Fruit fly (Drosophila melanogaster) whole organism, embryonic: Measurements from ENCODE around the gene CG2816.

Source experiments
- Antp ChIP-seq: fragments of 200-800 bp; sonication (Bioruptor generic); optimal IDR thresholded peaks from 3 replicates; lab custom pipeline; 2016; ENCODE audit warnings: missing biosample characterization, missing genetic modification characterization
- Atf6 ChIP-seq: fragments of 200-800 bp; sonication (Bioruptor generic); IDR thresholded peaks from 2 replicates; pipeline ENCODE4 v1.3.6; 2022; ENCODE audit warnings: missing biosample characterization, missing genetic modification characterization
- Blimp-1 ChIP-seq: fragments of 200-800 bp; sonication (Bioruptor generic); optimal IDR thresholded peaks from 3 replicates; lab custom pipeline; 2018; ENCODE audit warnings: missing biosample characterization, missing genetic modification characterization, mild to moderate bottlenecking, moderate library complexity, missing genetic modification reagents
- CG12219 ChIP-seq: fragments of 200-800 bp; sonication (Bioruptor generic); optimal IDR thresholded peaks from 3 replicates; lab custom pipeline; 2018; ENCODE audit warnings: missing biosample characterization, mild to moderate bottlenecking, missing genetic modification characterization
- CG13296 ChIP-seq: fragments of 200-800 bp; sonication (Bioruptor generic); optimal IDR thresholded peaks from 3 replicates; lab custom pipeline; 2018; ENCODE audit warnings: missing biosample characterization, mild to moderate bottlenecking, missing genetic modification characterization
- CG13624 ChIP-seq: fragments of 200-800 bp; sonication (Bioruptor generic); optimal IDR thresholded peaks from 2 replicates; lab custom pipeline; 2016; ENCODE audit warnings: missing biosample characterization, missing genetic modification characterization
- CG17568 ChIP-seq: fragments of 200-800 bp; sonication (Bioruptor generic); optimal IDR thresholded peaks from 2 replicates; lab custom pipeline; 2018; ENCODE audit warnings: missing biosample characterization, mild to moderate bottlenecking, missing genetic modification characterization, moderate library complexity
- CG17912 ChIP-seq: fragments of 200-800 bp; sonication (Bioruptor generic); optimal IDR thresholded peaks from 2 replicates; lab custom pipeline; 2018; ENCODE audit warnings: missing biosample characterization, mild to moderate bottlenecking, missing genetic modification characterization
- CG18476 ChIP-seq: fragments of 200-800 bp; sonication (Bioruptor generic); optimal IDR thresholded peaks from 2 replicates; lab custom pipeline; 2016; ENCODE audit warnings: missing biosample characterization, mild to moderate bottlenecking, missing genetic modification characterization
- CG2199 ChIP-seq: fragments of 200-800 bp; sonication (Bioruptor generic); IDR thresholded peaks from 3 replicates; pipeline ENCODE4 v1.3.6; 2022; ENCODE audit warnings: missing biosample characterization, missing genetic modification characterization
- CG30403 ChIP-seq: fragments of 200-800 bp; sonication (Bioruptor generic); optimal IDR thresholded peaks from 3 replicates; lab custom pipeline; 2016; ENCODE audit warnings: missing biosample characterization, missing genetic modification characterization
- CG4707 ChIP-seq: fragments of 200-800 bp; sonication (Bioruptor generic); optimal IDR thresholded peaks from 2 replicates; lab custom pipeline; 2018; ENCODE audit warnings: missing biosample characterization, mild to moderate bottlenecking, missing genetic modification characterization, moderate library complexity
- CG7928 ChIP-seq: fragments of 200-800 bp; sonication (Bioruptor generic); optimal IDR thresholded peaks from 2 replicates; lab custom pipeline; 2017; ENCODE audit warnings: missing biosample characterization, mild to moderate bottlenecking, missing genetic modification characterization
- CG8089 ChIP-seq: fragments of 200-800 bp; sonication (Bioruptor generic); optimal IDR thresholded peaks from 3 replicates; lab custom pipeline; 2016; ENCODE audit warnings: missing biosample characterization, missing genetic modification characterization
- Dbx ChIP-seq: fragments of 200-800 bp; sonication (Bioruptor generic); IDR thresholded peaks from 3 replicates; pipeline ENCODE4 v1.3.6; 2022; ENCODE audit warnings: missing biosample characterization, missing genetic modification characterization
- Dek ChIP-seq: fragments of 200-800 bp; sonication (Bioruptor generic); optimal IDR thresholded peaks from 3 replicates; lab custom pipeline; 2019; ENCODE audit warnings: missing biosample characterization, mild to moderate bottlenecking, missing genetic modification characterization, moderate library complexity
- Fer3 ChIP-seq: fragments of 200-800 bp; sonication (Bioruptor generic); optimal IDR thresholded peaks from 2 replicates; lab custom pipeline; 2018; ENCODE audit warnings: missing biosample characterization, mild to moderate bottlenecking, missing genetic modification characterization, moderate library complexity
- Hr39 ChIP-seq: fragments of >200 bp; optimal IDR thresholded peaks from 2 replicates; lab custom pipeline; 2017
- Lpt ChIP-seq: fragments of >200 bp; optimal IDR thresholded peaks from 2 replicates; lab custom pipeline; 2018; ENCODE audit warnings: missing biosample characterization, missing genetic modification characterization
- Max ChIP-seq: fragments of 200-800 bp; sonication (Bioruptor generic); optimal IDR thresholded peaks from 2 replicates; lab custom pipeline; 2016; ENCODE audit warnings: missing biosample characterization, mild to moderate bottlenecking, missing genetic modification characterization
- Meics ChIP-seq: fragments of 200-800 bp; sonication (Bioruptor generic); optimal IDR thresholded peaks from 2 replicates; lab custom pipeline; 2017; ENCODE audit warnings: missing biosample characterization, mild to moderate bottlenecking, missing genetic modification characterization
- NFAT ChIP-seq: fragments of 200-800 bp; sonication (Bioruptor generic); IDR thresholded peaks from 2 replicates; pipeline ENCODE4 v1.3.6; 2022; ENCODE audit warnings: missing biosample characterization, missing genetic modification characterization
- Oli ChIP-seq: fragments of 200-800 bp; sonication (Bioruptor generic); optimal IDR thresholded peaks from 2 replicates; lab custom pipeline; 2018; ENCODE audit warnings: missing biosample characterization, mild to moderate bottlenecking, missing genetic modification characterization, moderate library complexity
- Sry-δ ChIP-seq: fragments of 200-800 bp; sonication (Bioruptor generic); optimal IDR thresholded peaks from 2 replicates; lab custom pipeline; 2016; ENCODE audit warnings: missing biosample characterization, missing genetic modification characterization
- Xbp1 ChIP-seq: fragments of 200-800 bp; sonication (Bioruptor generic); optimal IDR thresholded peaks from 3 replicates; lab custom pipeline; 2016; ENCODE audit warnings: missing biosample characterization, mild to moderate bottlenecking, missing genetic modification characterization
- ac ChIP-seq: fragments of 200-800 bp; sonication (Bioruptor generic); optimal IDR thresholded peaks from 3 replicates; lab custom pipeline; 2017; ENCODE audit warnings: missing biosample characterization, mild to moderate bottlenecking, missing genetic modification characterization
- caup ChIP-seq: fragments of 200-800 bp; sonication (Bioruptor generic); optimal IDR thresholded peaks from 3 replicates; lab custom pipeline; 2017; ENCODE audit warnings: missing biosample characterization, mild to moderate bottlenecking, missing genetic modification characterization, moderate library complexity; ENCODE audit not compliant: severe bottlenecking
- ci ChIP-seq: fragments of 200-800 bp; sonication (Bioruptor generic); IDR thresholded peaks from 3 replicates; pipeline ENCODE4 v1.3.6; 2022; ENCODE audit warnings: missing biosample characterization, missing genetic modification characterization
- croc ChIP-seq: fragments of 200-800 bp; sonication (Bioruptor generic); conservative IDR thresholded peaks from 3 replicates; pipeline ENCODE4 v1.3.6; 2022; ENCODE audit warnings: missing biosample characterization, missing genetic modification characterization
- da ChIP-seq: fragments of 200-800 bp; sonication (Bioruptor generic); optimal IDR thresholded peaks from 2 replicates; lab custom pipeline; 2016; ENCODE audit warnings: missing biosample characterization, missing genetic modification characterization
- exex ChIP-seq: fragments of 200-800 bp; sonication (Bioruptor generic); optimal IDR thresholded peaks from 4 replicates; lab custom pipeline; 2018; ENCODE audit warnings: missing biosample characterization, mild to moderate bottlenecking, missing genetic modification characterization, moderate library complexity
- eyg ChIP-seq: fragments of 200-800 bp; sonication (Bioruptor generic); optimal IDR thresholded peaks from 3 replicates; lab custom pipeline; 2016; ENCODE audit warnings: missing biosample characterization, missing genetic modification characterization
- grau ChIP-seq: fragments of 200-800 bp; optimal IDR thresholded peaks from 3 replicates; lab custom pipeline; 2019; ENCODE audit warnings: missing biosample characterization, mild to moderate bottlenecking, missing genetic modification characterization, moderate library complexity
- gt ChIP-seq: fragments of 200-800 bp; sonication (Bioruptor generic); IDR thresholded peaks from 2 replicates; pipeline ENCODE4 v1.3.6; 2022; ENCODE audit warnings: missing biosample characterization, missing genetic modification characterization
- lab ChIP-seq: fragments of 200-800 bp; sonication (Bioruptor generic); optimal IDR thresholded peaks from 3 replicates; lab custom pipeline; 2017; ENCODE audit warnings: missing biosample characterization, missing genetic modification characterization, mild to moderate bottlenecking, moderate library complexity, missing genetic modification reagents
- lola ChIP-seq, 3 experiments: fragments of >200 bp in 2 of 3; fragments of 200-800 bp in 1 of 3; sonication (Bioruptor generic) in 1 of 3; optimal IDR thresholded peaks; 2 replicates each; lab custom pipeline; 2017 to 2019; ENCODE audit warnings: missing biosample characterization in 3 of 3, missing genetic modification characterization in 3 of 3, mild to moderate bottlenecking in 1 of 3, moderate library complexity in 1 of 3
- nerfin-1 ChIP-seq: fragments of 200-800 bp; sonication (Bioruptor generic); optimal IDR thresholded peaks from 3 replicates; lab custom pipeline; 2019; ENCODE audit warnings: missing biosample characterization, mild to moderate bottlenecking, missing genetic modification characterization, moderate library complexity
- nerfin-2 ChIP-seq: fragments of 200-800 bp; sonication (Bioruptor generic); IDR thresholded peaks from 2 replicates; pipeline ENCODE4 v1.3.6; 2022; ENCODE audit warnings: missing biosample characterization, missing genetic modification characterization; ENCODE audit not compliant: partially characterized antibody
- nom ChIP-seq: fragments of 200-800 bp; sonication (Bioruptor generic); optimal IDR thresholded peaks from 2 replicates; lab custom pipeline; 2017; ENCODE audit warnings: missing biosample characterization, missing genetic modification characterization, mild to moderate bottlenecking, moderate library complexity, missing genetic modification reagents
- pita ChIP-seq: fragments of 200-800 bp; sonication (Bioruptor generic); optimal IDR thresholded peaks from 2 replicates; lab custom pipeline; 2017; ENCODE audit warnings: missing biosample characterization, mild to moderate bottlenecking, missing genetic modification characterization
- pros ChIP-seq: fragments of 200-800 bp; sonication (Bioruptor generic); optimal IDR thresholded peaks from 3 replicates; lab custom pipeline; 2019; ENCODE audit warnings: missing biosample characterization, mild to moderate bottlenecking, missing genetic modification characterization, moderate library complexity
- schlank ChIP-seq: fragments of 200-800 bp; sonication (Bioruptor generic); optimal IDR thresholded peaks from 2 replicates; lab custom pipeline; 2018; ENCODE audit warnings: missing biosample characterization, mild to moderate bottlenecking, missing genetic modification characterization
- sd ChIP-seq: fragments of 200-800 bp; sonication (Bioruptor generic); optimal IDR thresholded peaks from 3 replicates; lab custom pipeline; 2018; ENCODE audit warnings: missing biosample characterization, mild to moderate bottlenecking, missing genetic modification characterization, moderate library complexity
- sens-2 ChIP-seq: fragments of 200-800 bp; sonication (Bioruptor generic); IDR thresholded peaks from 2 replicates; pipeline ENCODE4 v1.3.6; 2022; ENCODE audit warnings: missing biosample characterization, missing genetic modification characterization
- sim ChIP-seq: fragments of 200-800 bp; sonication (Bioruptor generic); IDR thresholded peaks from 2 replicates; pipeline ENCODE4 v1.3.6; 2022; ENCODE audit warnings: missing biosample characterization, missing genetic modification characterization
- sna ChIP-seq: fragments of 200-800 bp; sonication (Bioruptor generic); IDR thresholded peaks from 2 replicates; pipeline ENCODE4 v1.3.6; 2022; ENCODE audit warnings: missing biosample characterization, missing genetic modification characterization; ENCODE audit not compliant: partially characterized antibody
- toy ChIP-seq: fragments of 200-800 bp; sonication (Bioruptor generic); IDR thresholded peaks from 2 replicates; pipeline ENCODE4 v1.3.6; 2022; ENCODE audit warnings: missing biosample characterization, missing genetic modification characterization

Gene CG2816

DNA sequence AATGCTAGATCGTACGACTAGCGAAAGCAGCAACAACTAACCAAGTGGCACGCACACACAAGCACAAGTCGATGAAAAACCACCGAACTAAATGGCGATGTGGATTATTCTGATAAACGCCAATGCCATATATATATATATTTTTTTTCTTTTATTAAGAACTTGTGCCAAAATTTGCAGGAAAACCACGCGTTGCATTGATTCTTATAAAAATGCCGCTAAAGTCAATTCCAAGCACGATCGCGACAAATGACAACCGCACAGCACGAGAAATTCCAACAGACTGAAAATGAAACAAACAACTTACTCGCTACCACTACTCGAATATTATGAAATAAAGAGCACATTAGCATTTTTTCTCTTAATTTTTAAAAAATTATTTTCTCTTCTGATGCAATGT is 46.8 kb upstream of the CG2816 start, which contains the start of gene for (continued):
- TF ChIP-seq Atf6 (GFP tag; lab: Robert Waterston, UW), result no peak
- TF ChIP-seq caup (GFP tag; lab: Kevin White, UChicago), result no peak
- TF ChIP-seq lab, result peak; percentile 20
- TF ChIP-seq Max, result no peak
- TF ChIP-seq CG2199, result 0 out of 3 replicates have a peak, but pooled peaks have one; percentile 31
- no peak for TF ChIP-seq CG8089 (GFP tag; lab: Kevin White, UChicago)
- no peak for TF ChIP-seq Xbp1 (GFP tag; lab: Kevin White, UChicago)
- no peak for TF ChIP-seq exex (tag; lab: Kevin White, UChicago)

DNA sequence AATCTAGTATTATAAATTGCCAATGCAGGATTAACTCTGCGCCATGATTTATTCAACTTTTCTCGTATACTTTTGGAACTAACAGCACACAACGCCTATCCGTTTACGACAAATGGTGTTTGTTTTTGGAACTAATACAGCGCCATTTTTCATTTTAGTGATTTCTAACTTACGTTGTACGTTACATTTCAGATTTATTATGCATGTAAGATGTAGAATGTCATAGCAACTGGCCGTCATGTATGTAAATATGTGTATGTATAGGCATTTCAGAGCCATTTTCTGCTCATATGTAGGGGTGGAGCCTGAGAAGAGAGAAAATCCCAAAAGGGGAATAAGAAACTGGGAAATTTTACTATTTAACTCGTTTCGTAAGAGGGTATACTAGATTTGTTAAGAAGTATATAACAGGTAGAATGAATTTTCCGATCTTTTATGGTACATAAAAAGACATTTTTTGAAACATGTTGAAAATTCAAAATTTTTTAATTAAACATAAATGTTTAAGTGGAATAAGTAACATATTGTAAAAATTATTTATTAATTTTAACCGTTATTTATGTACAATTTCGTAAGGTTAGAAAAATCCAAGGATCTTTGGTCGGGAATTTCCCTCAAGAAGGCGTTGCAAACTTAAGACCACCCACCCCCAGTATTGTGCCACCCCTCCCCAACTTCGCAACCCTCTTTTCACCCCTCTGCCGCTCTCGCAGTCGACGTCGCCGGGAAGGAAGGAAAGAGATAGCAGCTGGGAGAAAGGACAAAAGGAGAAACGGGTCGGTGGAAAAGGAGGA is 45.9 kb upstream of the CG2816 start:
- peak; percentile 84; the same call in 2 of the 3 replicates for TF ChIP-seq ci (GFP tag; lab: Robert Waterston, UW)
- TF ChIP-seq NFAT (GFP tag; lab: Robert Waterston, UW), result peak; percentile 48; the same call in 1 of the 2 replicates
- TF ChIP-seq sna, result no peak
- TF ChIP-seq nerfin-1, result peak; percentile 100
- peak; percentile 81 for TF ChIP-seq Dbx (GFP tag; lab: Robert Waterston, UW)
- no peak for TF ChIP-seq sim (GFP tag; lab: Robert Waterston, UW)
- peak; percentile 45 for TF ChIP-seq CG17912 (GFP tag; lab: Kevin White, UChicago)
- no peak for TF ChIP-seq sens-2
- no peak for TF ChIP-seq toy (GFP tag; lab: Robert Waterston, UW)
- peak; percentile 84 for TF ChIP-seq sd (tag; lab: Kevin White, UChicago)
- TF ChIP-seq Hr39 (lab: Kevin White, UChicago), result no peak
- TF ChIP-seq Lpt (GFP tag; lab: Kevin White, UChicago), result no peak
- TF ChIP-seq pita (GFP tag; lab: Kevin White, UChicago), result peak; percentile 66
- TF ChIP-seq da (GFP tag; lab: Kevin White, UChicago), result peak; percentile 24
- TF ChIP-seq CG8089 (GFP tag; lab: Kevin White, UChicago), result peak; percentile 21
- no peak for TF ChIP-seq CG18476 (GFP tag; lab: Kevin White, UChicago)
- no peak for TF ChIP-seq eyg (GFP tag; lab: Kevin White, UChicago)
- TF ChIP-seq grau (tag; lab: Kevin White, UChicago), result peak; percentile 49
- TF ChIP-seq croc (GFP tag; lab: Robert Waterston, UW), result peak; percentile 34; the same call in 1 of the 3 replicates
- no peak for TF ChIP-seq nom (GFP tag; lab: Kevin White, UChicago)
- TF ChIP-seq pros, result peak; percentile 94
- TF ChIP-seq CG13296, result no peak
- no peak for TF ChIP-seq nerfin-2
- TF ChIP-seq CG4707 (GFP tag; lab: Kevin White, UChicago), result no peak
- peak; percentile 31 for TF ChIP-seq Dek (tag; lab: Kevin White, UChicago)
- no peak for TF ChIP-seq lola (GFP tag; optimal IDR thresholded peaks at IDR 0.05; lab: Kevin White, UChicago)
- TF ChIP-seq Meics, result peak; percentile 41
- TF ChIP-seq Fer3 (tag; lab: Kevin White, UChicago), result peak; percentile 27
- no peak for TF ChIP-seq gt (GFP tag; lab: Robert Waterston, UW)
- peak; percentile 58 for TF ChIP-seq Antp (GFP tag; lab: Kevin White, UChicago)
- TF ChIP-seq CG13624 (GFP tag; lab: Kevin White, UChicago), result peak; percentile 70
- TF ChIP-seq Oli (tag; lab: Kevin White, UChicago), result no peak
- TF ChIP-seq schlank (tag; lab: Kevin White, UChicago), result no peak
- peak; percentile 55 for TF ChIP-seq Blimp-1 (GFP tag; lab: Kevin White, UChicago)
- no peak for TF ChIP-seq CG12219
- no peak for TF ChIP-seq CG7928
- peak; percentile 49 for TF ChIP-seq CG30403 (GFP tag; lab: Kevin White, UChicago)
- TF ChIP-seq Sry-δ (GFP tag; lab: Kevin White, UChicago), result peak; percentile 50
- no peak for TF ChIP-seq CG17568 (GFP tag; lab: Kevin White, UChicago)
- no peak for TF ChIP-seq ac (GFP tag; lab: Kevin White, UChicago)
